Fruit fly (Drosophila melanogaster) ovary, adult (tissue): ENCODE data around the gene Hnf4.
A peak's percentile ranks its signal among the peaks of the same experiment; 100 is the strongest.

Experiments
- CG17801 ChIP-seq: fragments of 200-800 bp; optimal IDR thresholded peaks from 2 replicates; lab custom pipeline; 2019; ENCODE audit warnings: missing biosample characterization, mild to moderate bottlenecking, missing genetic modification characterization, moderate library complexity; ENCODE audit not compliant: partially characterized antibody

Hnf4 gene

dm6 chr2L:8692426-8693180, 16.8 kb downstream of the Hnf4 start:
- peak; percentile 15 for TF ChIP-seq CG17801 (GFP tag; lab: Kevin White, UChicago)

dm6 chr2L:8691292-8691975, 18.0 kb downstream of the Hnf4 start:
- peak; percentile 87 for TF ChIP-seq CG17801 (GFP tag; lab: Kevin White, UChicago)

dm6 chr2L:8690913-8691291, 18.5 kb downstream of the Hnf4 start:
- TF ChIP-seq CG17801 (GFP tag; lab: Kevin White, UChicago), result no peak

- TF ChIP-seq CG17801 (GFP tag; lab: Kevin White, UChicago), result no peak
Measured at dm6 chr2L:8690382-8690781, 19.0 kb downstream of the Hnf4 start.

dm6 chr2L:8689853-8690252, 19.6 kb downstream of the Hnf4 start:
- TF ChIP-seq CG17801 (GFP tag; lab: Kevin White, UChicago), result no peak

dm6 chr2L:8685668-8686306, 23.6 kb downstream of the Hnf4 start, which contains the start of the genes PrBP and Trs23:
Gene PrBP, minus strand, starts transcription at chr2L:8685955.
Gene Trs23, plus strand, starts transcription at chr2L:8686231.
- TF ChIP-seq CG17801 (GFP tag; lab: Kevin White, UChicago), result no peak

- TF ChIP-seq CG17801 (GFP tag; lab: Kevin White, UChicago), result no peak
Measured at dm6 chr2L:8684276-8684675, 25.1 kb downstream of the Hnf4 start, which contains the start of gene CG9289. Gene CG9289, minus strand, starts transcription at chr2L:8684376.

dm6 chr2L:8683261-8684042, 26.0 kb downstream of the Hnf4 start:
- TF ChIP-seq CG17801 (GFP tag; lab: Kevin White, UChicago), result no peak

dm6 chr2L:8679712-8680111, 29.7 kb downstream of the Hnf4 start, which contains the start of gene CG9287:
Gene CG9287, minus strand, starts transcription at chr2L:8679812.
- TF ChIP-seq CG17801 (GFP tag; lab: Kevin White, UChicago), result no peak

dm6 chr2L:8678955-8679354, 30.5 kb downstream of the Hnf4 start:
- TF ChIP-seq CG17801 (GFP tag; lab: Kevin White, UChicago), result no peak

dm6 chr2L:8672278-8672748, 37.1 kb downstream of the Hnf4 start, which contains the start of gene Glt:
Gene Glt, plus strand, starts transcription at chr2L:8672698.
- no peak for TF ChIP-seq CG17801 (GFP tag; lab: Kevin White, UChicago)

- TF ChIP-seq CG17801 (GFP tag; lab: Kevin White, UChicago), result no peak
Measured at dm6 chr2L:8659549-8659948, 49.9 kb downstream of the Hnf4 start.
